Worm (Caenorhabditis elegans): ENCODE measurements around the gene C09H10.9.

C09H10.9 gene

ce11 chrII:11149866-11150685, 45.8 kb downstream of the C09H10.9 start (continued):
- TF ChIP-seq zim-3 (tag; optimal IDR thresholded peaks at IDR 0.05) (no peak), F57A8.1 (GFP tag; optimal IDR thresholded peaks at IDR 0.05) (no peak), cebp-1 (GFP tag; IDR thresholded peaks at IDR 0.05) (peak; percentile 46; the same call in 1 of the 2 replicates), cebp-1 (tag; optimal IDR thresholded peaks at IDR 0.05) (peak; percentile 76), dox-1 (GFP tag; IDR thresholded peaks at IDR 0.05) (no peak; the same call in 1 of the 2 replicates), lin-35 (GFP tag; optimal IDR thresholded peaks at IDR 0.05) (no peak), egrh-3 (GFP tag; IDR thresholded peaks at IDR 0.05) (no peak), B0035.1 (tag; optimal IDR thresholded peaks at IDR 0.05) (peak; percentile 26), ets-4 (GFP tag; optimal IDR thresholded peaks at IDR 0.05) (peak; percentile 12), Y53G8AR.9 (GFP tag; conservative IDR thresholded peaks at IDR 0.05) (peak; percentile 95), attf-3 (GFP tag; conservative IDR thresholded peaks at IDR 0.05) (no peak), mes-4 (tag; optimal IDR thresholded peaks at IDR 0.05) (no peak), let-607 (tag; optimal IDR thresholded peaks at IDR 0.05) (peak; percentile 32 to 64), dpff-1 (tag; optimal IDR thresholded peaks at IDR 0.05) (peak; percentile 48), let-526 (GFP tag; IDR thresholded peaks at IDR 0.05) (peak; percentile 71), unc-62 (GFP tag; optimal IDR thresholded peaks at IDR 0.05) (no peak), akir-1 (GFP tag; optimal IDR thresholded peaks at IDR 0.05) (no peak), D2030.7 (GFP tag; IDR thresholded peaks at IDR 0.05) (no peak), K11D2.4 (GFP tag; IDR thresholded peaks at IDR 0.05) (no peak; the same call in 1 of the 2 replicates), F22D6.2 (tag; optimal IDR thresholded peaks at IDR 0.05) (peak; percentile 17), B0336.3 (GFP tag; IDR thresholded peaks at IDR 0.05) (peak; percentile 95), F49E8.2 (tag; optimal IDR thresholded peaks at IDR 0.05; ENCODE audit: insufficient read depth) (no peak), snpc-3.4 (tag; optimal IDR thresholded peaks at IDR 0.05) (no peak), hrde-1 (tag; optimal IDR thresholded peaks at IDR 0.05; ENCODE audit: borderline replicate concordance) (no peak), Y56A3A.18 (GFP tag; IDR thresholded peaks at IDR 0.05) (peak; percentile 91), fkh-3 (tag; optimal IDR thresholded peaks at IDR 0.05) (peak; percentile 19), nhr-80 (tag; optimal IDR thresholded peaks at IDR 0.05) (peak; percentile 24), madf-10 (tag; optimal IDR thresholded peaks at IDR 0.05) (peak; percentile 36), cebp-2 (GFP tag; IDR thresholded peaks at IDR 0.05) (0 out of 2 replicates have a peak, but pooled peaks have one; percentile 29), hlh-12 (tag; optimal IDR thresholded peaks at IDR 0.05) (no peak), sptf-2 (GFP tag; optimal IDR thresholded peaks at IDR 0.05) (no peak), him-1 (tag; optimal IDR thresholded peaks at IDR 0.05) (no peak), snpc-4 (GFP tag; optimal IDR thresholded peaks at IDR 0.05) (no peak), snpc-4 (tag; optimal IDR thresholded peaks at IDR 0.05) (peak in 3 of 4 experiments; percentile 10 to 17 (median 16)), xnd-1 (tag; optimal IDR thresholded peaks at IDR 0.05) (no peak), bed-1 (GFP tag; IDR thresholded peaks at IDR 0.05) (no peak), nhr-90 (tag; optimal IDR thresholded peaks at IDR 0.05) (peak; percentile 53), ztf-6 (GFP tag; IDR thresholded peaks at IDR 0.05) (no peak), B0261.1 (tag; optimal IDR thresholded peaks at IDR 0.05) (peak; percentile 12), mxl-1 (tag; optimal IDR thresholded peaks at IDR 0.05) (no peak), F10E7.11 (tag; optimal IDR thresholded peaks at IDR 0.05) (peak; percentile 52), B0019.2 (GFP tag; conservative IDR thresholded peaks at IDR 0.05) (no peak), die-1 (tag; optimal IDR thresholded peaks at IDR 0.05) (no peak), rec-8 (tag; optimal IDR thresholded peaks at IDR 0.05) (no peak), ceh-58 (GFP tag; IDR thresholded peaks at IDR 0.05) (no peak), F33H1.4 (GFP tag; IDR thresholded peaks at IDR 0.05) (no peak; the same call in 1 of the 2 replicates), T07F8.4 (tag; optimal IDR thresholded peaks at IDR 0.05) (no peak)
